Fruit fly (Drosophila melanogaster) whole organism, embryonic: ENCODE data around the gene CG12507.
A peak's percentile ranks its signal among the peaks of the same experiment; 100 is the strongest.

Source experiments
- BtbVII ChIP-seq: fragments of 200-800 bp; sonication (Bioruptor generic); optimal IDR thresholded peaks from 3 replicates; lab custom pipeline; 2017; ENCODE audit warnings: missing biosample characterization, mild to moderate bottlenecking, missing genetic modification characterization
- CG10209 ChIP-seq: fragments of 200-800 bp; sonication (Bioruptor generic); optimal IDR thresholded peaks from 3 replicates; lab custom pipeline; 2017; ENCODE audit warnings: missing biosample characterization, mild to moderate bottlenecking, missing genetic modification characterization, missing genetic modification reagents
- CG1024 ChIP-seq: fragments of 200-800 bp; sonication (Bioruptor generic); IDR thresholded peaks from 2 replicates; pipeline ENCODE4 v1.3.6; 2022; ENCODE audit warnings: missing biosample characterization, missing genetic modification characterization
- CG10979 ChIP-seq: fragments of 200-800 bp; sonication (Bioruptor generic); optimal IDR thresholded peaks from 2 replicates; lab custom pipeline; 2018; ENCODE audit warnings: missing biosample characterization, mild to moderate bottlenecking, missing genetic modification characterization, moderate library complexity
- CG11696 ChIP-seq: fragments of 200-800 bp; sonication (Bioruptor generic); IDR thresholded peaks from 2 replicates; pipeline ENCODE4 v1.3.6; 2022; ENCODE audit warnings: missing biosample characterization, missing genetic modification characterization
- CG12155 ChIP-seq: fragments of 200-800 bp; sonication (Bioruptor generic); optimal IDR thresholded peaks from 3 replicates; lab custom pipeline; 2016; ENCODE audit warnings: missing biosample characterization, missing genetic modification characterization
- CG14014 ChIP-seq: fragments of 200-800 bp; sonication (Bioruptor generic); IDR thresholded peaks from 2 replicates; pipeline ENCODE4 v1.3.6; 2022; ENCODE audit warnings: missing biosample characterization, missing genetic modification characterization
- CG14667 ChIP-seq: fragments of 200-800 bp; sonication (Bioruptor generic); IDR thresholded peaks from 2 replicates; pipeline ENCODE4 v1.3.6; 2022; ENCODE audit warnings: missing biosample characterization, missing genetic modification characterization
- CG16813 ChIP-seq: fragments of 200-800 bp; sonication (Bioruptor generic); IDR thresholded peaks from 3 replicates; pipeline ENCODE4 v1.3.6; 2022; ENCODE audit warnings: missing biosample characterization, missing genetic modification characterization; ENCODE audit not compliant: partially characterized antibody
- CG16815 ChIP-seq: fragments of 200-800 bp; sonication (Bioruptor generic); optimal IDR thresholded peaks from 3 replicates; lab custom pipeline; 2017; ENCODE audit warnings: missing biosample characterization, mild to moderate bottlenecking, missing genetic modification characterization
- CG16863 ChIP-seq: fragments of 200-800 bp; sonication (Bioruptor generic); optimal IDR thresholded peaks from 3 replicates; lab custom pipeline; 2016; ENCODE audit warnings: missing biosample characterization, missing genetic modification characterization
- CG17186 ChIP-seq: fragments of 200-800 bp; sonication (Bioruptor generic); optimal IDR thresholded peaks from 3 replicates; lab custom pipeline; 2017; ENCODE audit warnings: missing biosample characterization, missing genetic modification reagents, missing genetic modification characterization
- CG17328 ChIP-seq: fragments of 200-800 bp; sonication (Bioruptor generic); IDR thresholded peaks from 2 replicates; pipeline ENCODE4 v1.3.6; 2022; ENCODE audit warnings: missing biosample characterization, missing genetic modification characterization
- CG18764 ChIP-seq: fragments of 200-800 bp; sonication (Bioruptor generic); optimal IDR thresholded peaks from 3 replicates; lab custom pipeline; 2016; ENCODE audit warnings: missing biosample characterization, missing genetic modification characterization
- CG2199 ChIP-seq: fragments of 200-800 bp; sonication (Bioruptor generic); IDR thresholded peaks from 3 replicates; pipeline ENCODE4 v1.3.6; 2022; ENCODE audit warnings: missing biosample characterization, missing genetic modification characterization
- CG2678 ChIP-seq: fragments of 200-800 bp; sonication (Bioruptor generic); optimal IDR thresholded peaks from 3 replicates; lab custom pipeline; 2019; ENCODE audit warnings: missing biosample characterization, mild to moderate bottlenecking, missing genetic modification characterization, moderate library complexity
- CG2875 ChIP-seq: fragments of 200-800 bp; sonication (Bioruptor generic); optimal IDR thresholded peaks from 2 replicates; lab custom pipeline; 2017; ENCODE audit warnings: missing biosample characterization, mild to moderate bottlenecking, missing genetic modification characterization, missing genetic modification reagents
- CG5180 ChIP-seq: fragments of 200-800 bp; sonication (Bioruptor generic); optimal IDR thresholded peaks from 3 replicates; lab custom pipeline; 2017; ENCODE audit warnings: missing biosample characterization, missing genetic modification characterization, mild to moderate bottlenecking, moderate library complexity, missing genetic modification reagents
- CG6791 ChIP-seq: fragments of 200-800 bp; sonication (Bioruptor generic); IDR thresholded peaks from 3 replicates; pipeline ENCODE4 v1.3.6; 2022; ENCODE audit warnings: missing biosample characterization, missing genetic modification characterization; ENCODE audit not compliant: partially characterized antibody
- CG6854 ChIP-seq: fragments of 200-800 bp; sonication (Bioruptor generic); optimal IDR thresholded peaks from 3 replicates; lab custom pipeline; 2017; ENCODE audit warnings: missing biosample characterization, mild to moderate bottlenecking, missing genetic modification characterization
- CG8359 ChIP-seq: fragments of 200-800 bp; sonication (Bioruptor generic); optimal IDR thresholded peaks from 2 replicates; lab custom pipeline; 2017; ENCODE audit warnings: missing biosample characterization, mild to moderate bottlenecking, missing genetic modification characterization, borderline replicate concordance
- CG8765 ChIP-seq: fragments of 200-800 bp; sonication (Bioruptor generic); IDR thresholded peaks from 2 replicates; pipeline ENCODE4 v1.3.6; 2022; ENCODE audit warnings: missing biosample characterization, missing genetic modification characterization
- CG9437 ChIP-seq: fragments of 200-800 bp; sonication (Bioruptor generic); optimal IDR thresholded peaks from 2 replicates; lab custom pipeline; 2018; ENCODE audit warnings: missing biosample characterization, mild to moderate bottlenecking, missing genetic modification characterization
- CG9876 ChIP-seq: fragments of 200-800 bp; sonication (Bioruptor generic); optimal IDR thresholded peaks from 2 replicates; lab custom pipeline; 2016; ENCODE audit warnings: missing biosample characterization, missing genetic modification characterization
- D19A ChIP-seq: fragments of 200-800 bp; optimal IDR thresholded peaks from 3 replicates; lab custom pipeline; 2019; ENCODE audit warnings: missing biosample characterization, mild to moderate bottlenecking, missing genetic modification characterization, moderate library complexity
- Doc2 ChIP-seq: fragments of 200-800 bp; sonication (Bioruptor generic); IDR thresholded peaks from 2 replicates; pipeline ENCODE4 v1.3.6; 2022; ENCODE audit warnings: missing biosample characterization, missing genetic modification characterization
- Hand ChIP-seq: fragments of 200-800 bp; sonication (Bioruptor generic); optimal IDR thresholded peaks from 2 replicates; lab custom pipeline; 2017; ENCODE audit warnings: mild to moderate bottlenecking, missing biosample characterization, missing genetic modification reagents, missing genetic modification characterization
- HmgD ChIP-seq: fragments of 200-800 bp; sonication (Bioruptor generic); optimal IDR thresholded peaks from 3 replicates; lab custom pipeline; 2016; ENCODE audit warnings: missing biosample characterization, missing genetic modification characterization
- HmgZ ChIP-seq: fragments of 200-800 bp; sonication (Bioruptor generic); optimal IDR thresholded peaks from 2 replicates; lab custom pipeline; 2018; ENCODE audit warnings: missing biosample characterization, mild to moderate bottlenecking, missing genetic modification characterization
- Lhr ChIP-seq: fragments of 200-800 bp; sonication (Bioruptor generic); optimal IDR thresholded peaks from 3 replicates; lab custom pipeline; 2017; ENCODE audit warnings: mild to moderate bottlenecking, missing biosample characterization, missing genetic modification reagents, missing genetic modification characterization
- NC2β ChIP-seq: fragments of 200-800 bp; sonication (Bioruptor generic); optimal IDR thresholded peaks from 2 replicates; lab custom pipeline; 2016; ENCODE audit warnings: missing biosample characterization, missing genetic modification characterization
- Pdp1 ChIP-seq, 2 experiments: fragments of 200-800 bp; sonication (Bioruptor generic); optimal IDR thresholded peaks; 3 replicates each; lab custom pipeline; 2016; ENCODE audit warnings: missing biosample characterization in 2 of 2, missing genetic modification characterization in 2 of 2, mild to moderate bottlenecking in 1 of 2, moderate library complexity in 1 of 2
- Poxn ChIP-seq: fragments of 200-800 bp; sonication (Bioruptor generic); IDR thresholded peaks from 2 replicates; pipeline ENCODE4 v1.3.6; 2022; ENCODE audit warnings: missing biosample characterization, missing genetic modification characterization
- ac ChIP-seq: fragments of 200-800 bp; sonication (Bioruptor generic); optimal IDR thresholded peaks from 3 replicates; lab custom pipeline; 2017; ENCODE audit warnings: missing biosample characterization, mild to moderate bottlenecking, missing genetic modification characterization
- ap ChIP-seq: fragments of 200-800 bp; sonication (Bioruptor generic); IDR thresholded peaks from 2 replicates; pipeline ENCODE4 v1.3.6; 2022; ENCODE audit warnings: missing biosample characterization, missing genetic modification characterization
- chm ChIP-seq: fragments of 200-800 bp; sonication (Bioruptor generic); IDR thresholded peaks from 2 replicates; pipeline ENCODE4 v1.3.6; 2022; ENCODE audit warnings: missing biosample characterization, missing genetic modification characterization
- croc ChIP-seq: fragments of 200-800 bp; sonication (Bioruptor generic); conservative IDR thresholded peaks from 3 replicates; pipeline ENCODE4 v1.3.6; 2022; ENCODE audit warnings: missing biosample characterization, missing genetic modification characterization
- dati ChIP-seq: fragments of 200-800 bp; sonication (Bioruptor generic); IDR thresholded peaks from 2 replicates; pipeline ENCODE4 v1.3.6; 2022; ENCODE audit warnings: missing biosample characterization, missing genetic modification characterization
- dpn ChIP-seq, 2 experiments: fragments of 200-800 bp; sonication (Bioruptor generic); optimal IDR thresholded peaks; 3 replicates each; lab custom pipeline; 2016; ENCODE audit warnings: missing biosample characterization in 2 of 2, missing genetic modification characterization in 2 of 2
- fd3F ChIP-seq: fragments of 200-800 bp; sonication (Bioruptor generic); optimal IDR thresholded peaks from 2 replicates; lab custom pipeline; 2018; ENCODE audit warnings: missing biosample characterization, mild to moderate bottlenecking, missing genetic modification characterization, moderate library complexity
- fu2 ChIP-seq: fragments of 200-800 bp; sonication (Bioruptor generic); optimal IDR thresholded peaks from 2 replicates; lab custom pipeline; 2016; ENCODE audit warnings: missing biosample characterization, missing genetic modification characterization
- gfzf ChIP-seq: fragments of 200-800 bp; sonication (Bioruptor generic); optimal IDR thresholded peaks from 2 replicates; lab custom pipeline; 2016; ENCODE audit warnings: missing biosample characterization, mild to moderate bottlenecking, missing genetic modification characterization, moderate library complexity
- jumu ChIP-seq: fragments of 200-800 bp; sonication (Bioruptor generic); optimal IDR thresholded peaks from 3 replicates; lab custom pipeline; 2016; ENCODE audit warnings: missing biosample characterization, missing genetic modification characterization
- maf-S ChIP-seq: fragments of 200-800 bp; sonication (Bioruptor generic); optimal IDR thresholded peaks from 2 replicates; lab custom pipeline; 2016; ENCODE audit warnings: missing biosample characterization, missing genetic modification characterization
- mirr ChIP-seq: fragments of 200-800 bp; sonication (Bioruptor generic); optimal IDR thresholded peaks from 3 replicates; lab custom pipeline; 2018; ENCODE audit warnings: missing biosample characterization, mild to moderate bottlenecking, missing genetic modification characterization
- phol ChIP-seq: fragments of 200-800 bp; sonication (Bioruptor generic); optimal IDR thresholded peaks from 3 replicates; lab custom pipeline; 2018; ENCODE audit warnings: missing biosample characterization, mild to moderate bottlenecking, missing genetic modification characterization, moderate library complexity
- psq ChIP-seq: fragments of 200-800 bp; sonication (Bioruptor generic); optimal IDR thresholded peaks from 2 replicates; lab custom pipeline; 2017; ENCODE audit warnings: missing biosample characterization, missing genetic modification characterization
- ro ChIP-seq: fragments of 200-800 bp; sonication (Bioruptor generic); IDR thresholded peaks from 2 replicates; pipeline ENCODE4 v1.3.6; 2022; ENCODE audit warnings: missing biosample characterization, missing genetic modification characterization
- schlank ChIP-seq: fragments of 200-800 bp; sonication (Bioruptor generic); optimal IDR thresholded peaks from 2 replicates; lab custom pipeline; 2018; ENCODE audit warnings: missing biosample characterization, mild to moderate bottlenecking, missing genetic modification characterization
- usp ChIP-seq: fragments of >200 bp; optimal IDR thresholded peaks from 2 replicates; lab custom pipeline; 2017; ENCODE audit warnings: missing biosample characterization, missing genetic modification characterization

The CG12507 gene

DNA sequence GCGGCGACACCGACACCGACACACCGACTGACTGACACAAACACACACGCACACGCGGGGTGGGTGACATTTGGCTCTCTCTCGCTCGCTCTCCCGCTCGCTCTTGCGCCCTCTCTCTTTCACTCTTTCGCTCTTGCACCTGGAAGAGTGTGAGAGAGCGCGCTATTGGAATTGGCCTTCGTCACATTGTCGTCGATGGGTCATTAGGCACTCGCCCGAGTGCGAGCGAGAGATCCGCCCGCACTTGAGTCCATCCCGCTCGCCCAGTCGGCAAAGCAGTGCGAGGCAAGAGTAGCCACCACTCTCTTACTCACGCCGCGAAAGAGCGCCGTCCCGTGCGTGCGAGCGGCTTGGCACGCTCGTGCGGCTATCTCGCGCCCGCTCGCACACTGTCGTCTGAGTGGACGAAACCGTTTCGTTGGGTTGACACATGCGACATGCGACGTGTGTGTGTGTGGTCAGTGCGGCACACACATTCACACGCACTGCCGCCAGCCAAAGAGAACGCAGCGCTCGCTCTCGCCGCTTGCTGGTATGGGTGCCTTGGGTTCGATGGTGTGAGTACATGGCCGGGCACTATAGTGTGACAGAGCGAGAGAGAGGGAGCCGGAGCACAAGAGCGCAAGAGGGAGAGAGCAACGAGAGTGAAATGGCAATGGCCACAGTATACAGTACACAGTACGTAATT is 49.4 kb downstream of the CG12507 start (continued):
- TF ChIP-seq psq = no peak
- TF ChIP-seq mirr (GFP tag; lab: Kevin White, UChicago) = no peak
- TF ChIP-seq CG16815 = no peak
- no peak for TF ChIP-seq fd3F (GFP tag; lab: Kevin White, UChicago)
- no peak for TF ChIP-seq Lhr (GFP tag; lab: Kevin White, UChicago)
- TF ChIP-seq maf-S = no peak
- no peak for TF ChIP-seq CG2678 (tag; lab: Kevin White, UChicago)
- TF ChIP-seq CG10209 (GFP tag; lab: Kevin White, UChicago) = peak; percentile 47
- TF ChIP-seq Pdp1 (GFP tag; optimal IDR thresholded peaks at IDR 0.05; lab: Kevin White, UChicago) = no peak
- TF ChIP-seq ac (GFP tag; lab: Kevin White, UChicago) = no peak
- TF ChIP-seq CG18764 (GFP tag; lab: Kevin White, UChicago) = no peak
- no peak for TF ChIP-seq CG14014
- TF ChIP-seq CG9437 (GFP tag; lab: Kevin White, UChicago) = no peak
- no peak for TF ChIP-seq dati (GFP tag; lab: Robert Waterston, UW)
- no peak for TF ChIP-seq CG14667 (GFP tag; lab: Robert Waterston, UW)
- no peak for TF ChIP-seq CG17328
- no peak for TF ChIP-seq chm (GFP tag; lab: Robert Waterston, UW)
- TF ChIP-seq NC2β (GFP tag; lab: Kevin White, UChicago) = no peak
- TF ChIP-seq CG5180 = no peak
- no peak for TF ChIP-seq CG1024 (GFP tag; lab: Robert Waterston, UW)
- TF ChIP-seq BtbVII (GFP tag; lab: Kevin White, UChicago) = no peak
- no peak for TF ChIP-seq CG9876 (GFP tag; lab: Kevin White, UChicago)
- no peak for TF ChIP-seq dpn (GFP tag; optimal IDR thresholded peaks at IDR 0.05; lab: Kevin White, UChicago)
- TF ChIP-seq jumu (GFP tag; lab: Kevin White, UChicago) = no peak
- no peak for TF ChIP-seq schlank (tag; lab: Kevin White, UChicago)
- peak; percentile 47 for TF ChIP-seq CG12155 (GFP tag; lab: Kevin White, UChicago)
- no peak for TF ChIP-seq Hand (GFP tag; lab: Kevin White, UChicago)
- no peak for TF ChIP-seq Poxn (GFP tag; lab: Robert Waterston, UW)
- TF ChIP-seq fu2 = no peak
- peak; percentile 11 for TF ChIP-seq HmgD (GFP tag; lab: Kevin White, UChicago)
- TF ChIP-seq CG6791 = 0 out of 3 replicates have a peak, but pooled peaks have one; percentile 27
- no peak for TF ChIP-seq CG16863
- no peak for TF ChIP-seq CG8359
- TF ChIP-seq phol (tag; lab: Kevin White, UChicago) = no peak
- no peak for TF ChIP-seq gfzf (GFP tag; lab: Kevin White, UChicago)
- no peak for TF ChIP-seq Doc2 (GFP tag; lab: Robert Waterston, UW)
- TF ChIP-seq HmgZ (tag; lab: Kevin White, UChicago) = no peak
- TF ChIP-seq CG17186 (GFP tag; lab: Kevin White, UChicago) = no peak
- no peak for TF ChIP-seq usp (GFP tag; lab: Kevin White, UChicago)
- TF ChIP-seq ro = no peak
- 0 out of 3 replicates have a peak, but pooled peaks have one; percentile 4 for TF ChIP-seq CG2199
- no peak for TF ChIP-seq croc (GFP tag; lab: Robert Waterston, UW)
- no peak for TF ChIP-seq D19A (tag; lab: Kevin White, UChicago)
- no peak for TF ChIP-seq CG2875
- TF ChIP-seq CG6854 (GFP tag; lab: Kevin White, UChicago) = no peak
- TF ChIP-seq CG11696 = no peak
- no peak for TF ChIP-seq CG10979 (tag; lab: Kevin White, UChicago)
- TF ChIP-seq CG16813 (GFP tag; lab: Robert Waterston, UW) = no peak
- 0 out of 2 replicates have a peak, but pooled peaks have one; percentile 54 for TF ChIP-seq CG8765 (GFP tag; lab: Robert Waterston, UW)
- no peak for TF ChIP-seq ap (GFP tag; lab: Robert Waterston, UW)
